Fruit fly (Drosophila melanogaster) whole organism, wandering third instar larva: ENCODE data around the gene CG46468.

Source experiments
- Abd-B ChIP-seq: fragments of >200 bp; optimal IDR thresholded peaks from 2 replicates; lab custom pipeline; 2017; ENCODE audit warnings: missing biosample characterization, missing genetic modification characterization
- CrebA ChIP-seq: fragments of 200-800 bp; sonication (Bioruptor generic); optimal IDR thresholded peaks from 2 replicates; lab custom pipeline; 2016; ENCODE audit warnings: missing biosample characterization, mild to moderate bottlenecking, missing genetic modification characterization, borderline replicate concordance
- Dif ChIP-seq: fragments of 200-275, 200-300 bp; sonication (Bioruptor generic); optimal IDR thresholded peaks from 2 replicates; lab custom pipeline; 2018; ENCODE audit warnings: missing biosample characterization, missing genetic modification characterization; ENCODE audit not compliant: partially characterized antibody
- GATAd ChIP-seq: sonication (Bioruptor generic); optimal IDR thresholded peaks from 2 replicates; lab custom pipeline; 2016; ENCODE audit warnings: missing biosample characterization, missing genetic modification characterization
- HLH106 ChIP-seq: fragments of 200-800 bp; optimal IDR thresholded peaks from 3 replicates; lab custom pipeline; 2019; ENCODE audit warnings: missing biosample characterization, mild to moderate bottlenecking, missing genetic modification characterization, moderate library complexity
- Hr83 ChIP-seq: fragments of 200-300 bp; sonication (Bioruptor generic); optimal IDR thresholded peaks from 2 replicates; lab custom pipeline; 2016; ENCODE audit warnings: missing biosample characterization, mild to moderate bottlenecking, missing genetic modification characterization, moderate library complexity; ENCODE audit not compliant: poor library complexity, severe bottlenecking
- Mio ChIP-seq: sonication (Bioruptor generic); optimal IDR thresholded peaks from 2 replicates; lab custom pipeline; 2016; ENCODE audit warnings: missing biosample characterization, missing genetic modification characterization
- Myc ChIP-seq: fragments of >200 bp; optimal IDR thresholded peaks from 2 replicates; lab custom pipeline; 2017
- N ChIP-seq: fragments of >200 bp; optimal IDR thresholded peaks from 2 replicates; lab custom pipeline; 2018; ENCODE audit warnings: missing biosample characterization, missing external identifiers, missing genetic modification characterization
- OdsH ChIP-seq: fragments of 200-800 bp; sonication (Bioruptor generic); optimal IDR thresholded peaks from 2 replicates; lab custom pipeline; 2016; ENCODE audit warnings: missing biosample characterization, mild to moderate bottlenecking, missing genetic modification characterization
- Rel ChIP-seq, 2 experiments: fragments of 200-800 bp; sonication (Bioruptor generic) in 1 of 2; optimal IDR thresholded peaks; 2 replicates in 1 of 2; 3 replicates in 1 of 2; lab custom pipeline; 2016 to 2019; ENCODE audit warnings: mild to moderate bottlenecking in 2 of 2, missing biosample characterization in 2 of 2, missing genetic modification characterization in 2 of 2, moderate library complexity in 1 of 2
- Sp1 ChIP-seq: fragments of 200-800 bp; sonication (Bioruptor generic); optimal IDR thresholded peaks from 3 replicates; lab custom pipeline; 2019; ENCODE audit warnings: missing biosample characterization, mild to moderate bottlenecking, missing genetic modification characterization, moderate library complexity
- Vsx2 ChIP-seq: fragments of 200-300, 225-300 bp; sonication (Bioruptor generic); optimal IDR thresholded peaks from 2 replicates; lab custom pipeline; 2018; ENCODE audit warnings: missing biosample characterization, missing genetic modification characterization; ENCODE audit not compliant: partially characterized antibody
- br ChIP-seq: fragments of 200-800 bp; sonication (Bioruptor generic); optimal IDR thresholded peaks from 2 replicates; lab custom pipeline; 2016; ENCODE audit warnings: missing biosample characterization, missing genetic modification characterization
- brk ChIP-seq: fragments of 200-800 bp; sonication (Bioruptor generic); optimal IDR thresholded peaks from 2 replicates; lab custom pipeline; 2016; ENCODE audit warnings: missing biosample characterization, mild to moderate bottlenecking, missing genetic modification characterization
- dl ChIP-seq, 2 experiments: fragments of 175-275, 200-275 bp in 1 of 2; fragments of 200-275 bp in 1 of 2; sonication (Bioruptor generic); optimal IDR thresholded peaks; lab custom pipeline; 2018; ENCODE audit warnings: mild to moderate bottlenecking in 2 of 2, missing biosample characterization in 2 of 2, missing genetic modification characterization in 2 of 2, moderate library complexity in 2 of 2; ENCODE audit not compliant: partially characterized antibody in 2 of 2, insufficient read depth in 1 of 2
- dsf ChIP-seq: sonication (Bioruptor generic); optimal IDR thresholded peaks from 2 replicates; lab custom pipeline; 2016; ENCODE audit warnings: missing biosample characterization, missing genetic modification characterization, borderline replicate concordance
- ey ChIP-seq: fragments of 200-800 bp; sonication (Bioruptor generic); optimal IDR thresholded peaks from 2 replicates; lab custom pipeline; 2016; ENCODE audit warnings: missing biosample characterization, missing genetic modification characterization
- foxo ChIP-seq, 2 experiments: fragments of 200-800 bp; sonication (Bioruptor generic); optimal IDR thresholded peaks; 2 replicates in 1 of 2; 3 replicates in 1 of 2; lab custom pipeline; 2016 to 2017; ENCODE audit warnings: missing biosample characterization in 2 of 2, missing genetic modification characterization in 2 of 2
- fru ChIP-seq: fragments of 200-800 bp; sonication (Bioruptor generic); optimal IDR thresholded peaks from 3 replicates; lab custom pipeline; 2016; ENCODE audit warnings: missing biosample characterization, mild to moderate bottlenecking, missing genetic modification characterization
- h ChIP-seq: fragments of 200-800 bp; sonication (Bioruptor generic); optimal IDR thresholded peaks from 3 replicates; lab custom pipeline; 2016; ENCODE audit warnings: missing biosample characterization, mild to moderate bottlenecking, missing genetic modification characterization
- jim ChIP-seq: fragments of 175-275, 200-325 bp; sonication (Bioruptor generic); optimal IDR thresholded peaks from 2 replicates; lab custom pipeline; 2016; ENCODE audit warnings: missing biosample characterization, mild to moderate bottlenecking, missing genetic modification characterization
- lola ChIP-seq: fragments of >200 bp; optimal IDR thresholded peaks from 2 replicates; lab custom pipeline; 2017; ENCODE audit warnings: missing biosample characterization, missing genetic modification characterization
- psq ChIP-seq: fragments of 200-800 bp; sonication (Bioruptor generic); optimal IDR thresholded peaks from 3 replicates; lab custom pipeline; 2017; ENCODE audit warnings: missing biosample characterization, mild to moderate bottlenecking, missing genetic modification characterization, moderate library complexity
- rgr ChIP-seq: fragments of 200-800 bp; sonication (Bioruptor generic); optimal IDR thresholded peaks from 3 replicates; lab custom pipeline; 2016; ENCODE audit warnings: missing biosample characterization, mild to moderate bottlenecking, missing genetic modification characterization
- sage ChIP-seq: fragments of 200-800 bp; sonication (Bioruptor generic); optimal IDR thresholded peaks from 2 replicates; lab custom pipeline; 2016; ENCODE audit warnings: missing biosample characterization, mild to moderate bottlenecking, missing genetic modification characterization
- sv ChIP-seq: fragments of 200-800 bp; sonication (Bioruptor generic); optimal IDR thresholded peaks from 3 replicates; lab custom pipeline; 2016; ENCODE audit warnings: missing biosample characterization, missing genetic modification characterization
- tai ChIP-seq: sonication (Bioruptor generic); optimal IDR thresholded peaks from 2 replicates; lab custom pipeline; 2016; ENCODE audit warnings: missing biosample characterization, missing genetic modification characterization
- usp ChIP-seq: fragments of >200 bp; optimal IDR thresholded peaks from 2 replicates; lab custom pipeline; 2017; ENCODE audit warnings: missing biosample characterization, missing genetic modification characterization

CG46468 gene

dm6 chr2L:9543871-9544270 lies 21.4 kb downstream of the CG46468 start, which contains the start of gene CG13113:
Gene CG13113 (plus strand): TSS chr2L:9544171.
- TF ChIP-seq dl (GFP tag; optimal IDR thresholded peaks at IDR 0.05; lab: Kevin White, UChicago; ENCODE audit: insufficient read depth in 1 of 2, partially characterized antibody in 2 of 2) (no peak), GATAd (GFP tag; lab: Kevin White, UChicago) (no peak), Sp1 (GFP tag; lab: Kevin White, UChicago) (no peak), CrebA (GFP tag; lab: Kevin White, UChicago) (no peak), Rel (GFP tag; optimal IDR thresholded peaks at IDR 0.05; lab: Kevin White, UChicago) (no peak), Rel (tag; optimal IDR thresholded peaks at IDR 0.05; lab: Kevin White, UChicago) (no peak), dsf (GFP tag; lab: Kevin White, UChicago) (no peak), Mio (no peak), Abd-B (GFP tag; lab: Kevin White, UChicago) (no peak), N (GFP tag; lab: Kevin White, UChicago) (no peak), sv (GFP tag; lab: Kevin White, UChicago) (no peak), brk (GFP tag; lab: Kevin White, UChicago) (no peak), h (no peak), HLH106 (tag; lab: Kevin White, UChicago) (no peak), fru (GFP tag; lab: Kevin White, UChicago) (no peak), tai (GFP tag; lab: Kevin White, UChicago) (no peak), lola (GFP tag; lab: Kevin White, UChicago) (no peak)

DNA sequence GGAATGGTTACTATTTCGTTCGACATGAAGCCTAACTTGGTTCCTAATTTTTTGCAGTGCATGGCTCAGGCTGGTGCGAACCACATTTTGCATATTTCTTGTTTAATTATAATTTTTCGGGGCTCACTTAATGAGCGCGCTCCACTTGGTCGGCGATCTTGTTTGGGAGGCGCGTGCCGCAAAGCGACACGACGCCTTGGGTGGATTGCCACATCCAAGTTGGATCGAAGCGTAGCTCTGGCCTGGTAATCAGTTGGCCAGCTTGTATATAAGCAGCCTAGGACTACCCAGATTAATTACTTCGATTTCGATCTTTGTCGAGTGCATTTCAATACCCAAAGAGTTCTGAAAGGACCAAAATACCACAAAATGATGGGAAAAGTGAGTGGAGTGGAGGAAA lies 22.7 kb downstream of the CG46468 start, which contains the start of gene Cpr30B:
Gene Cpr30B (plus strand): TSS at position 301 of the 400 bp plus-strand sequence.
- TF ChIP-seq brk (GFP tag; lab: Kevin White, UChicago) (no peak), OdsH (GFP tag; lab: Kevin White, UChicago) (no peak), rgr (no peak), Vsx2 (no peak), sage (GFP tag; lab: Kevin White, UChicago) (no peak), HLH106 (tag; lab: Kevin White, UChicago) (no peak), jim (GFP tag; lab: Kevin White, UChicago) (no peak)

dm6 chr2L:9539988-9540573 lies 25.2 kb downstream of the CG46468 start, which contains the start of gene CG17855:
Gene CG17855 (plus strand): TSS chr2L:9540523.
- TF ChIP-seq tai (GFP tag; lab: Kevin White, UChicago) (no peak), dl (GFP tag; optimal IDR thresholded peaks at IDR 0.05; lab: Kevin White, UChicago; ENCODE audit: insufficient read depth in 1 of 2, partially characterized antibody in 2 of 2) (no peak), fru (GFP tag; lab: Kevin White, UChicago) (peak; percentile 36)

DNA sequence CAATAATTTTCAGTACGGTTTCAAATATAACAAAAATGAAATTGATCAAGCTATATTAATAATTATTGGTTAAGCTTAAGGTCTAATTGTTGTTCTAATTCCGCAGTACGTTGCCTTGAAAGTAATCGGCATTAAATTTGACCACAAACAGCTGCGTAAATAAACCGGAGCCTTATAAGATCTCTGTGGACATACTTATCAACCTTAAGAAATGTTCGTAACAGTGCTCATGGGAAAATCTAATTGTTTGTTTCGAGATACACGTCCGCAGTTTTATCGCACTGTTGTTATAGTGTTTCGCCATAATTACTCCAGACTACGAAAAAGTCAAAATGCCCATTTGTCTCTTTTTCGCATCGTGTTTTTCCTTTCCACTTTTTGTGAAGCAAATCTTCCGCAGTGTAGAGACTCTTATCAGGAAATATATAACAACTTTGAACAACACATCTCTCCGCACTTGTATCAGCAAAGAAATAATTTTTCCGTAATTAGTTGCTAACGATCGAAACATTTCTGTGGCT lies 35.3 kb downstream of the CG46468 start:
- TF ChIP-seq brk (GFP tag; lab: Kevin White, UChicago) (no peak), br (GFP tag; lab: Kevin White, UChicago) (no peak), CrebA (GFP tag; lab: Kevin White, UChicago) (no peak), ey (no peak), usp (GFP tag; lab: Kevin White, UChicago) (no peak), h (no peak), GATAd (GFP tag; lab: Kevin White, UChicago) (no peak), Vsx2 (no peak), Myc (lab: Kevin White, UChicago) (no peak)

DNA sequence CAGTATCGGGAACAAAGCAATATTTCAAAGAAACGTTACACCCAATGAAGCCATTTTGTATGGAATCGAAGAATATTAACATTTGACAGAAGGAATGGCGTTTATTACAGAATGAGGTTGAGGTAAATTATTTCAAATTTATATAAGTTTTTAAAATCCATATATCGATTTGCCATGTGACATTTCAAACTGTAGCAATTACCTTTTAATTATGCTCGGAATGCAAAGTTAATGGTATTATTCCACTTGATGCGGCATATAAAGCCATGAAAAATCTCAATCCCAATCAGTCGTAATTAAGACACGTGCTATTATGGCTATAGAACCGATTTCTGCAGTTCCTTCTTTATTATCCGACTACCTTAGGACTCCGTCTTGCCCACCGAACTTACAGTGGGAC lies 37.0 kb downstream of the CG46468 start, which contains the start of gene CG31883:
Gene CG31883 (plus strand): TSS at position 301 of the 400 bp plus-strand sequence.
- TF ChIP-seq psq (no peak), Dif (no peak), Myc (lab: Kevin White, UChicago) (no peak), rgr (no peak), Mio (no peak), Hr83 (no peak), sage (GFP tag; lab: Kevin White, UChicago) (no peak), foxo (GFP tag; optimal IDR thresholded peaks at IDR 0.05; lab: Kevin White, UChicago) (no peak)
